Worm (Caenorhabditis elegans): Measurements from ENCODE around the gene gei-3.

The gei-3 gene

ce11 chrX:12759010-12759409 lies 54.4 kb downstream of the gei-3 start:
- peak; percentile 65 for TF ChIP-seq sma-9 (GFP tag; optimal IDR thresholded peaks at IDR 0.05)
- no peak for TF ChIP-seq sma-9 (tag; optimal IDR thresholded peaks at IDR 0.05)
- TF ChIP-seq blmp-1 (tag; optimal IDR thresholded peaks at IDR 0.05; ENCODE audit: insufficient read depth) = no peak
- TF ChIP-seq fos-1 (tag; optimal IDR thresholded peaks at IDR 0.05) = peak; percentile 4
- TF ChIP-seq mab-5 (tag; optimal IDR thresholded peaks at IDR 0.05) = no peak
- TF ChIP-seq elt-1 (tag; optimal IDR thresholded peaks at IDR 0.05) = no peak
- TF ChIP-seq skn-1 (tag; optimal IDR thresholded peaks at IDR 0.05) = no peak

DNA sequence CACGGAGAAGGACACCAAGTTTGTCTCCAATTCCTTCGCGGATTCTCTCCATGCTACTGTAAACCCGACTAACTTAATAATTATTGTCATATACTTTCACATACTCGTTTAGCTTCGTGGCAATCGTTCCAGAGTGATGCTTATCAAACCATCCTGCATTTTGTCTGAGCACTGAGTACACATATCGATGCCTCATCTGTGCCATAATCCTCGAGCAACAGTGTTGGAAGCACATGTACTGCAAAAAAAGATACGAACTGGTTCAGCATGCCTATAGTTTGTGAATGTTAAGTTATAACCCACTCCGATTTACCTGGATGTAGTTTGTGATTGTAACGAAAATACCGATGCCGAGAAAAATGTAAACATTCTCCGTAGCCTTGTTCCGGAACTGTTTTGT lies 58.4 kb downstream of the gei-3 start:
- TF ChIP-seq mab-5 (tag; optimal IDR thresholded peaks at IDR 0.05) = no peak
- TF ChIP-seq R02D3.7 (tag; optimal IDR thresholded peaks at IDR 0.05) = no peak

DNA sequence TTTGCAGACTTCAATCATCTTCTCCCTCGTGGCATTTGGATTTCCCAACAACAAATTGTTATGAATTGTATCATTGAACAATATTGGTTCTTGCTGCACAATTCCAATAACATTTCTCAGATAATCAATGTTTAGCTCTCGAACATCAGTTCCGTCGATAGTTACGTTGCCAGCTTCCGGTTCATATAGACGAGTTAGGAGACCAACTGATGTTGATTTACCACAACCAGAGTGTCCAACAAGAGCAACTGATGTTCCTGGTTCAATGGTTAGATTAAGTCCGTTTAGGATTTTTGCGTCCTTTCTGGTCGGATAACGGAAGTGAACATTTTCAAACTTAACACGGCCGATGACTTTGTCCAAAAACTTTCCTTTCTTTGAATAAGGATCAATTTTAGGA lies 59.4 kb downstream of the gei-3 start:
- TF ChIP-seq mbf-1 (tag; optimal IDR thresholded peaks at IDR 0.05) = no peak
- TF ChIP-seq unc-62 (GFP tag; optimal IDR thresholded peaks at IDR 0.05) = no peak
- TF ChIP-seq nhr-77 (tag; optimal IDR thresholded peaks at IDR 0.05) = no peak
- no peak for TF ChIP-seq Y55F3AM.14 (GFP tag; optimal IDR thresholded peaks at IDR 0.05)
- no peak for TF ChIP-seq lin-11 (tag; optimal IDR thresholded peaks at IDR 0.05)
- no peak for TF ChIP-seq ZK546.5 (tag; optimal IDR thresholded peaks at IDR 0.05)
- no peak for TF ChIP-seq nhr-12 (tag; optimal IDR thresholded peaks at IDR 0.05)
- no peak for TF ChIP-seq alr-1 (tag; optimal IDR thresholded peaks at IDR 0.05)
- TF ChIP-seq nhr-21 (tag; optimal IDR thresholded peaks at IDR 0.05) = no peak
- no peak for TF ChIP-seq elt-3 (tag; optimal IDR thresholded peaks at IDR 0.05)

ce11 chrX:12750805-12751204 lies 62.6 kb downstream of the gei-3 start:
- TF ChIP-seq dmd-4 (tag; optimal IDR thresholded peaks at IDR 0.05) (no peak), F13H6.1 (tag; optimal IDR thresholded peaks at IDR 0.05) (peak; percentile 47)

ce11 chrX:12749530-12750240 lies 63.8 kb downstream of the gei-3 start, which contains the start of gene pgp-14:
pgp-14 (minus strand) TSS chrX:12749580.
- TF ChIP-seq nhr-129 (tag; optimal IDR thresholded peaks at IDR 0.05) (peak; percentile 22), zag-1 (tag; optimal IDR thresholded peaks at IDR 0.05) (no peak), F13H6.1 (tag; optimal IDR thresholded peaks at IDR 0.05) (peak; percentile 63)
